Fruit fly (Drosophila melanogaster) whole organism, adult: ENCODE measurements around the gene CG4287.

Experiments
- CG1620 ChIP-seq: fragments of 200-800 bp; sonication (Bioruptor generic); optimal IDR thresholded peaks from 2 replicates; lab custom pipeline; 2016; ENCODE audit warnings: missing biosample characterization, missing genetic modification characterization
- CG33017 ChIP-seq: fragments of 200-800 bp; sonication (Bioruptor generic); optimal IDR thresholded peaks from 2 replicates; lab custom pipeline; 2018; ENCODE audit warnings: missing biosample characterization, mild to moderate bottlenecking, missing genetic modification characterization, moderate library complexity
- Clk ChIP-seq: fragments of 200-800 bp; sonication (Bioruptor generic); optimal IDR thresholded peaks from 2 replicates; lab custom pipeline; 2017; ENCODE audit warnings: missing biosample characterization, missing genetic modification characterization
- Hr96 ChIP-seq: fragments of 200-800 bp; sonication (Bioruptor generic); optimal IDR thresholded peaks from 2 replicates; lab custom pipeline; 2016; ENCODE audit warnings: missing biosample characterization, missing genetic modification characterization
- Mnt ChIP-seq: fragments of 200-800 bp; sonication (Bioruptor generic); optimal IDR thresholded peaks from 2 replicates; lab custom pipeline; 2016; ENCODE audit warnings: missing biosample characterization, mild to moderate bottlenecking, missing genetic modification characterization
- tj ChIP-seq: fragments of 200-800 bp; sonication (Bioruptor generic); optimal IDR thresholded peaks from 3 replicates; lab custom pipeline; 2017; ENCODE audit warnings: missing biosample characterization, mild to moderate bottlenecking, missing genetic modification characterization, moderate library complexity

- no peak for TF ChIP-seq Clk (GFP tag; lab: Kevin White, UChicago)
- TF ChIP-seq Hr96 (GFP tag; lab: Kevin White, UChicago) = no peak
- no peak for TF ChIP-seq tj (GFP tag; lab: Kevin White, UChicago)
- TF ChIP-seq Mnt (GFP tag; lab: Kevin White, UChicago) = no peak
- TF ChIP-seq CG33017 = no peak
- TF ChIP-seq CG1620 (GFP tag; lab: Kevin White, UChicago) = no peak
Observed at dm6 chr3R:16009030-16009429, 45.4 kb upstream of the CG4287 start, which contains the start of gene GATAe.
